Worm (Caenorhabditis elegans): ENCODE results near the gene cln-3.1.

Gene cln-3.1

DNA sequence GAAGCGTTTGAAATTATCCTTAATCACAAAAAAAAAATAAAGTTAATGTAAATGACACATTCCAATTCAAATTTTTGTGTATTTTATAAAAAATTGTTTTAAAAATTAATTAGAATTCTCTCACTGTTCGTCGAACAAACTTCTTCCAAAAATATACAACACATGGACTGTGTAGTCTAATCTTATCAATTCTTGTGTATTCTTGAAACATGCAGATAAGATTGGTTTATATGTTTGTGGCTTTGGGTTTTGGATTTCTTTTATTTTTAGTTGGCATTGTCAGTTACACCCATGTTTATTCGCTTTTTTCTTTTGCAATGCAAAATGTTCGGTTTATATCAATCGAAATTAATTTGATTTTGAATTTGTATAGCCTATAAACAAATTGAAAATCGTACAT, 45.0 kb downstream of the cln-3.1 start:
- TF ChIP-seq gei-17 (GFP tag; optimal IDR thresholded peaks at IDR 0.05), result no peak
- no peak for TF ChIP-seq B0019.2 (GFP tag; conservative IDR thresholded peaks at IDR 0.05)
- TF ChIP-seq sea-2 (GFP tag; IDR thresholded peaks at IDR 0.05), result no peak

DNA sequence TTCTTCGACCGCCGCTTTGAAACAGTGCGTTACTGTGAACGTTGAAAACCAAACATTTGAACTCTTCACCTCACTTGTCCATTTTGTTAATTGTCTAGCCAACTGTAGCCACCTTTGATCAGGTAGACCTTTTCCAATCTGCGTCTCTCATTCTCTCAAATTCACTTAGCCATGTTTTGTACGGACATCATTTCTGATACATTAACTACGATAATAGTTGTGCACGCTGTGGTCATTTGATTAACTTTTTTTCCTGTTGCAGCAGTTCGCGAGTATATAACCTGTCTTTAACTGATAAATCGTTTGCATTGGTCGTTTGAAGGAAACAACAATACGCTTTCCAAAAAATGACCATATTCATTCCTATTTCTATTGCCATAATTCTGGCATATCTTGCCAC, 48.1 kb downstream of the cln-3.1 start, which contains the start of gene cyp-29A2:
cyp-29A2 (plus strand) TSS at position 190 of the 400 bp plus-strand sequence.
- TF ChIP-seq ekl-4 (GFP tag; IDR thresholded peaks at IDR 0.05) (no peak), ccch-3 (GFP tag; optimal IDR thresholded peaks at IDR 0.05) (no peak), fkh-3 (tag; optimal IDR thresholded peaks at IDR 0.05) (no peak), ztf-3 (GFP tag; optimal IDR thresholded peaks at IDR 0.05) (no peak), nhr-90 (tag; optimal IDR thresholded peaks at IDR 0.05) (no peak), zfh-2 (GFP tag; conservative IDR thresholded peaks at IDR 0.05) (no peak), B0336.3 (GFP tag; IDR thresholded peaks at IDR 0.05) (no peak), C17E4.6 (GFP tag; IDR thresholded peaks at IDR 0.05) (no peak), tlf-1 (GFP tag; optimal IDR thresholded peaks at IDR 0.05) (no peak), Y95B8A.8 (GFP tag; IDR thresholded peaks at IDR 0.05) (no peak), dpff-1 (tag; optimal IDR thresholded peaks at IDR 0.05) (no peak), F22D6.2 (tag; optimal IDR thresholded peaks at IDR 0.05) (no peak), gei-17 (GFP tag; optimal IDR thresholded peaks at IDR 0.05) (no peak), K12H6.12 (tag; optimal IDR thresholded peaks at IDR 0.05) (no peak), F23B12.7 (tag; optimal IDR thresholded peaks at IDR 0.05; ENCODE audit: insufficient read depth) (no peak)

DNA sequence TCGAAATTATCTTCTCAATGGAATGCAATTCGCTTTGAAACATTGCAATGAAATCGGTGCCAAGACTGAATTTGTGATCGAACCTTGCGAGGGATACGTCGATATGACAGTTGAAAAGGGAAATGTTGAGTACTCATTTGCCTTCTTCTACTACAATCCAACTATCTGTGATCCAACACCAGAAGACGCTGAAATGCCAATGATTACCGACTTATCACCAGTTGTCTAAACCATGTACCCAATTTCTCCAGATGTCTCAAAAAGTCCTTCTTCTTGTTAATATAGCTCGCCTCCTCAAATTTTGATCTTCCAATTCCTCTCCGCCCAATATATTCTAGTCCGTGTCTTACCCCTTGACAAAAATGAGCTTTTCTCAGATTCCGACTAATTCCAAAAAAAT, 49.3 kb downstream of the cln-3.1 start:
- TF ChIP-seq hrde-1 (tag; optimal IDR thresholded peaks at IDR 0.05; ENCODE audit: borderline replicate concordance), result no peak
- TF ChIP-seq let-607 (tag; optimal IDR thresholded peaks at IDR 0.05), result no peak
- TF ChIP-seq nhr-27 (tag; optimal IDR thresholded peaks at IDR 0.05), result no peak
- no peak for TF ChIP-seq bed-2 (GFP tag; IDR thresholded peaks at IDR 0.05)
- TF ChIP-seq rpc-1 (optimal IDR thresholded peaks at IDR 0.05), result no peak
- no peak for TF ChIP-seq rpc-1 (tag; optimal IDR thresholded peaks at IDR 0.05)
- no peak for TF ChIP-seq ztf-6 (GFP tag; IDR thresholded peaks at IDR 0.05)
- TF ChIP-seq madf-6 (GFP tag; IDR thresholded peaks at IDR 0.05), result no peak
- TF ChIP-seq attf-3 (GFP tag; conservative IDR thresholded peaks at IDR 0.05), result no peak
- TF ChIP-seq snpc-3.4 (tag; optimal IDR thresholded peaks at IDR 0.05), result no peak
- TF ChIP-seq snpc-1.1 (tag; optimal IDR thresholded peaks at IDR 0.05; ENCODE audit: insufficient read depth), result no peak

DNA sequence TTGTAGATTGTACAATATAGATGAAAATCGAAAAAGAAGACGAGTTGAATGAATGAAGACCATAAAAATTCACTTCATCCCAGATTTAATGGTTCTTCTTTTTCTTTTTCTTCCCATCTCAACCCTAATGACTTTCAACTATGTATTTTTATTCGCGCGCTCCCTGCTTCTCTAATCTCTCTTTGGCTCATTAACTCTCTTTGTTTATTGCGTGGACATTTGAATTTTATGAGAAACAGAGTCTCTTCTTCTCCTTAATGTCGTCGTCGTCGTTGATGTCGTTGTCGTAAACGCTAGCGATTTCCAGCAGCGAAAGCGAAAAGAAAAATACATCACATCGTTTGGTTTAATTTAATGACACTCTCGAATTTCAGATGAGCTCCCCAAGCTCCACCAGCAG, 50.9 kb downstream of the cln-3.1 start:
- TF ChIP-seq ztf-18 (tag; optimal IDR thresholded peaks at IDR 0.05) (no peak), ztf-6 (GFP tag; IDR thresholded peaks at IDR 0.05) (no peak)

Data from whole organism, young adult.